Worm (Caenorhabditis elegans) whole organism, early embryonic: Measurements from ENCODE around the gene atz-1.

Experiments used
- B0310.2 ChIP-seq: sonication (generic microtip); optimal IDR thresholded peaks from 2 replicates; lab custom pipeline; 2016; ENCODE audit warnings: mild to moderate bottlenecking, missing genetic modification characterization, missing compliant biosample characterization
- aly-1 ChIP-seq: sonication (generic microtip); optimal IDR thresholded peaks from 2 replicates; lab custom pipeline; 2016; ENCODE audit warnings: missing genetic modification characterization, missing compliant biosample characterization
- ama-1 ChIP-seq: fragments of 150-350 bp; optimal IDR thresholded peaks from 2 replicates; lab custom pipeline; 2014
- ceh-36 ChIP-seq: sonication (generic microtip); optimal IDR thresholded peaks from 2 replicates; lab custom pipeline; 2016; ENCODE audit warnings: missing genetic modification characterization, inconsistent platforms, missing compliant biosample characterization
- ets-7 ChIP-seq: sonication (generic microtip); optimal IDR thresholded peaks from 2 replicates; lab custom pipeline; 2016; ENCODE audit warnings: missing genotype, missing genetic modification characterization, missing compliant biosample characterization
- flt-1 ChIP-seq: fragments of 200-800 bp; sonication (Bioruptor generic); IDR thresholded peaks from 2 replicates; pipeline ENCODE4 v1.3.6; 2022; ENCODE audit warnings: missing genetic modification characterization, missing compliant biosample characterization
- hmbx-1 ChIP-seq: sonication (generic microtip); optimal IDR thresholded peaks from 2 replicates; lab custom pipeline; 2016; ENCODE audit warnings: mild to moderate bottlenecking, missing genetic modification characterization, missing compliant biosample characterization
- sea-1 ChIP-seq: fragments of 200-800 bp; sonication (Bioruptor generic); conservative IDR thresholded peaks from 2 replicates; pipeline ENCODE4 v1.3.6; 2022; ENCODE audit warnings: missing genetic modification characterization, missing compliant biosample characterization
- tra-4 ChIP-seq: sonication (generic microtip); optimal IDR thresholded peaks from 2 replicates; lab custom pipeline; 2017; ENCODE audit warnings: missing genetic modification characterization, missing compliant biosample characterization

DNA sequence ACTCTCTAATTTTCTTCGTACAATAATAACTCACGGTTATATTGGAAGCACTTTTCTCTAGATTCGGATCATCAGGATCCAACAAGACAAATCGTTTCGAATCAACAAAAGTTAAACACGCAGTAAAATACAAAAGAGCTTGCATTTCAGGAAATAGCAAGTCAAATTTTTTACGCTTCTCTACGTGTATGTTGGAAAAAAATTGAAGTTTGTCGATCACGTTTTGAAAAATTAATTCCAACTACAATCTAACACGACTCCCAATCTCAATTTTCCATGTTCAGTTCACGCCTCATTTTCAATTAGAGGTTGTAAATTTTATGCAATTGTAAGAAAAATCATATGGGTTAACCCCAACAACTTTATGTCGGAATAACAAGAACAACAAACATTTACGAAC, 14.0 kb upstream of the atz-1 start, which contains the start of gene spe-45:
- no peak for TF ChIP-seq sea-1 (GFP tag; lab: Robert Waterston, UW)
- no peak for TF ChIP-seq B0310.2 (tag; lab: Kevin White, UChicago)
- TF ChIP-seq hmbx-1 (tag; lab: Kevin White, UChicago), result no peak
- TF ChIP-seq ama-1 (lab: Kevin White, UChicago), result no peak
- no peak for TF ChIP-seq ets-7 (tag; lab: Kevin White, UChicago)
- TF ChIP-seq flt-1 (GFP tag; lab: Robert Waterston, UW), result no peak
- no peak for TF ChIP-seq ceh-36 (tag; lab: Kevin White, UChicago)
- TF ChIP-seq aly-1 (tag; lab: Kevin White, UChicago), result no peak
- TF ChIP-seq tra-4 (tag; lab: Kevin White, UChicago), result no peak
